Worm (Caenorhabditis elegans) whole organism, late embryonic: ENCODE data around the gene trk-1.

ENCODE experiments used
- C38D4.7 ChIP-seq: fragments of 200-800 bp; sonication (Bioruptor generic); optimal IDR thresholded peaks from 2 replicates; lab custom pipeline; 2018; ENCODE audit warnings: mild to moderate bottlenecking, missing genetic modification characterization, moderate library complexity, missing compliant biosample characterization
- ahr-1 ChIP-seq: sonication (generic microtip); optimal IDR thresholded peaks from 2 replicates; lab custom pipeline; 2016; ENCODE audit warnings: missing genetic modification characterization, missing compliant biosample characterization
- ceh-19 ChIP-seq: fragments of 200-800 bp; sonication (Bioruptor generic); optimal IDR thresholded peaks from 2 replicates; lab custom pipeline; 2018; ENCODE audit warnings: mild to moderate bottlenecking, missing genetic modification characterization, missing compliant biosample characterization
- ceh-2 ChIP-seq: sonication (generic microtip); optimal IDR thresholded peaks from 2 replicates; lab custom pipeline; 2016; ENCODE audit warnings: missing genotype, missing genetic modification characterization, missing compliant biosample characterization
- dve-1 ChIP-seq: sonication (generic microtip); optimal IDR thresholded peaks from 2 replicates; lab custom pipeline; 2017; ENCODE audit warnings: antibody characterized with exemption, mild to moderate bottlenecking, missing genetic modification characterization, missing compliant biosample characterization
- fkh-10 ChIP-seq: fragments of 150-350 bp; optimal IDR thresholded peaks from 2 replicates; lab custom pipeline; 2014; ENCODE audit warnings: missing biosample characterization, missing genetic modification reagents, missing genetic modification characterization
- hlh-13 ChIP-seq: fragments of 200-800 bp; sonication (Bioruptor generic); optimal IDR thresholded peaks from 2 replicates; lab custom pipeline; 2018; ENCODE audit warnings: mild to moderate bottlenecking, missing genetic modification characterization, missing compliant biosample characterization
- lim-6 ChIP-seq: sonication (generic microtip); optimal IDR thresholded peaks from 2 replicates; lab custom pipeline; 2016; ENCODE audit warnings: missing genetic modification characterization, missing compliant biosample characterization
- nhr-11 ChIP-seq: fragments of 150-350 bp; optimal IDR thresholded peaks from 2 replicates; lab custom pipeline; 2014; ENCODE audit warnings: missing biosample characterization, missing genetic modification characterization
- pqm-1 ChIP-seq: sonication (generic microtip); optimal IDR thresholded peaks from 2 replicates; lab custom pipeline; 2016; ENCODE audit warnings: missing genetic modification characterization, missing compliant biosample characterization
- pros-1 ChIP-seq: fragments of 150-350 bp; optimal IDR thresholded peaks from 2 replicates; lab custom pipeline; 2014; ENCODE audit warnings: missing biosample characterization, missing genetic modification reagents, missing genetic modification characterization
- syd-9 ChIP-seq: sonication (generic microtip); optimal IDR thresholded peaks from 2 replicates; lab custom pipeline; 2016; ENCODE audit warnings: mild to moderate bottlenecking, missing genetic modification characterization, moderate library complexity, missing compliant biosample characterization
- unc-55 ChIP-seq: sonication (generic microtip); optimal IDR thresholded peaks from 2 replicates; lab custom pipeline; 2017; ENCODE audit warnings: missing biosample characterization, missing genetic modification reagents, missing genetic modification characterization

DNA sequence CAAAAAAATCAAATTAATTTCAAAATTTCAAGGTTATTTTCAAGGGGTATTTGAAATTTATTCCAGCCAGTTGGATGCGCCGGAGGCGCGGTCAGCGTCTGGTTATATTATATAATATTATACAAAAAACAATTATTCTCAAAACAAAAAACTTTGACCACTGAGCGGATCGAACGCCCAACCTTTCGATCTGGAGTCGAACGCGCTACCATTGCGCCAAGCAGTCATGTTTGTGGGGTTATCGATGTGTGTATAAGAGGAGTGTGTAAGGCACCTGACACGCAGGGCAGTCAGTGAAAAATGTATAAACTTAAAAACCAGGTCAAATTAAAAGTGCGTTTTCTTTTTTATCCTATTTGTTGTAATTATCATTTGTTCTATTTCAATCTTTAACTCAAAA, 6.7 kb downstream of the trk-1 start:
- TF ChIP-seq syd-9 (tag; lab: Kevin White, UChicago) = no peak
- TF ChIP-seq lim-6 (tag; lab: Kevin White, UChicago) = no peak
- no peak for TF ChIP-seq ceh-2 (tag; lab: Kevin White, UChicago)
- no peak for TF ChIP-seq ceh-19
- peak; percentile 23 for TF ChIP-seq C38D4.7 (GFP tag; lab: Kevin White, UChicago)
- no peak for TF ChIP-seq nhr-11 (tag; lab: Kevin White, UChicago)
- TF ChIP-seq pros-1 (tag; lab: Kevin White, UChicago) = no peak
- TF ChIP-seq pqm-1 (tag; lab: Kevin White, UChicago) = no peak
- no peak for TF ChIP-seq dve-1 (tag; lab: Kevin White, UChicago)
- no peak for TF ChIP-seq fkh-10 (GFP tag; lab: Kevin White, UChicago)
- TF ChIP-seq ahr-1 (tag; lab: Kevin White, UChicago) = no peak
- no peak for TF ChIP-seq hlh-13 (GFP tag; lab: Kevin White, UChicago)
- no peak for TF ChIP-seq unc-55
